Worm (Caenorhabditis elegans): ENCODE results near the gene gipc-2.

The gipc-2 gene

ce11 chrIV:10027566-10027965, at the start of gene gipc-2:
gipc-2 (minus strand) TSS chrIV:10027666.
- TF ChIP-seq dao-5 (tag; optimal IDR thresholded peaks at IDR 0.05) (no peak), him-1 (tag; optimal IDR thresholded peaks at IDR 0.05) (no peak), W03F9.2 (tag; optimal IDR thresholded peaks at IDR 0.05) (no peak)

- TF ChIP-seq him-1 (tag; optimal IDR thresholded peaks at IDR 0.05) (no peak), W03F9.2 (tag; optimal IDR thresholded peaks at IDR 0.05) (no peak), dao-5 (tag; optimal IDR thresholded peaks at IDR 0.05) (no peak)
Observed at ce11 chrIV:10075899-10076298, 48.4 kb upstream of the gipc-2 start, which contains the start of gene W01B6.5. W01B6.5 (plus strand) TSS chrIV:10076199.

ce11 chrIV:10075034-10075510, 47.6 kb upstream of the gipc-2 start, which contains the start of the genes ttbk-4 and W01B6.4:
ttbk-4 (minus strand) TSS chrIV:10075134.
W01B6.4 (plus strand) TSS chrIV:10075460.
- no peak for TF ChIP-seq him-1 (tag; optimal IDR thresholded peaks at IDR 0.05)
- TF ChIP-seq dao-5 (tag; optimal IDR thresholded peaks at IDR 0.05): no peak
- no peak for TF ChIP-seq W03F9.2 (tag; optimal IDR thresholded peaks at IDR 0.05)

ce11 chrIV:10072527-10072926, 45.1 kb upstream of the gipc-2 start, which contains the start of gene W01B6.3:
W01B6.3 (minus strand) TSS chrIV:10072627.
- TF ChIP-seq him-1 (tag; optimal IDR thresholded peaks at IDR 0.05): no peak
- TF ChIP-seq W03F9.2 (tag; optimal IDR thresholded peaks at IDR 0.05): no peak
- no peak for TF ChIP-seq dao-5 (tag; optimal IDR thresholded peaks at IDR 0.05)

ce11 chrIV:10068266-10068665, 40.8 kb upstream of the gipc-2 start:
- TF ChIP-seq dao-5 (tag; optimal IDR thresholded peaks at IDR 0.05) (no peak), W03F9.2 (tag; optimal IDR thresholded peaks at IDR 0.05) (no peak), him-1 (tag; optimal IDR thresholded peaks at IDR 0.05) (no peak)

- TF ChIP-seq dao-5 (tag; optimal IDR thresholded peaks at IDR 0.05) (no peak), W03F9.2 (tag; optimal IDR thresholded peaks at IDR 0.05) (no peak), him-1 (tag; optimal IDR thresholded peaks at IDR 0.05) (no peak)
Observed at ce11 chrIV:10067541-10067940, 40.1 kb upstream of the gipc-2 start, which contains the start of gene cwn-2. cwn-2 (plus strand) TSS chrIV:10067816.

ce11 chrIV:10066456-10066855, 39.0 kb upstream of the gipc-2 start:
- TF ChIP-seq dao-5 (tag; optimal IDR thresholded peaks at IDR 0.05) (no peak), W03F9.2 (tag; optimal IDR thresholded peaks at IDR 0.05) (no peak), him-1 (tag; optimal IDR thresholded peaks at IDR 0.05) (no peak)

- TF ChIP-seq him-1 (tag; optimal IDR thresholded peaks at IDR 0.05): no peak
- TF ChIP-seq W03F9.2 (tag; optimal IDR thresholded peaks at IDR 0.05): no peak
- TF ChIP-seq dao-5 (tag; optimal IDR thresholded peaks at IDR 0.05): no peak
Observed at ce11 chrIV:10065159-10065558, 37.7 kb upstream of the gipc-2 start.

ce11 chrIV:10063941-10064340, 36.5 kb upstream of the gipc-2 start:
- TF ChIP-seq W03F9.2 (tag; optimal IDR thresholded peaks at IDR 0.05): no peak
- TF ChIP-seq him-1 (tag; optimal IDR thresholded peaks at IDR 0.05): no peak
- no peak for TF ChIP-seq dao-5 (tag; optimal IDR thresholded peaks at IDR 0.05)

ce11 chrIV:10062728-10063127, 35.3 kb upstream of the gipc-2 start, which contains the start of gene ipla-7:
ipla-7 (minus strand) TSS chrIV:10062849.
- TF ChIP-seq W03F9.2 (tag; optimal IDR thresholded peaks at IDR 0.05): no peak
- no peak for TF ChIP-seq him-1 (tag; optimal IDR thresholded peaks at IDR 0.05)
- TF ChIP-seq dao-5 (tag; optimal IDR thresholded peaks at IDR 0.05): no peak

ce11 chrIV:10060795-10061194, 33.3 kb upstream of the gipc-2 start:
- no peak for TF ChIP-seq W03F9.2 (tag; optimal IDR thresholded peaks at IDR 0.05)
- no peak for TF ChIP-seq him-1 (tag; optimal IDR thresholded peaks at IDR 0.05)
- no peak for TF ChIP-seq dao-5 (tag; optimal IDR thresholded peaks at IDR 0.05)

- TF ChIP-seq him-1 (tag; optimal IDR thresholded peaks at IDR 0.05) (no peak), W03F9.2 (tag; optimal IDR thresholded peaks at IDR 0.05) (no peak)
Observed at ce11 chrIV:10059175-10059574, 31.7 kb upstream of the gipc-2 start.

- TF ChIP-seq W03F9.2 (tag; optimal IDR thresholded peaks at IDR 0.05) (no peak), him-1 (tag; optimal IDR thresholded peaks at IDR 0.05) (no peak), dao-5 (tag; optimal IDR thresholded peaks at IDR 0.05) (no peak)
Observed at ce11 chrIV:10056138-10056537, 28.7 kb upstream of the gipc-2 start, which contains the start of gene T04B2.7. T04B2.7 (minus strand) TSS chrIV:10056238.

ce11 chrIV:10053550-10053949, 26.1 kb upstream of the gipc-2 start, which contains the start of gene srv-12:
srv-12 (minus strand) TSS chrIV:10053650.
- TF ChIP-seq W03F9.2 (tag; optimal IDR thresholded peaks at IDR 0.05) (no peak), him-1 (tag; optimal IDR thresholded peaks at IDR 0.05) (no peak), dao-5 (tag; optimal IDR thresholded peaks at IDR 0.05) (no peak)

- TF ChIP-seq him-1 (tag; optimal IDR thresholded peaks at IDR 0.05): no peak
- no peak for TF ChIP-seq W03F9.2 (tag; optimal IDR thresholded peaks at IDR 0.05)
- no peak for TF ChIP-seq dao-5 (tag; optimal IDR thresholded peaks at IDR 0.05)
Observed at ce11 chrIV:10051088-10051487, 23.6 kb upstream of the gipc-2 start, which contains the start of gene T04B2.8. T04B2.8 (minus strand) TSS chrIV:10051188.

Measured in whole organism, L4/young adult.